Worm (Caenorhabditis elegans) whole organism, L4 larva: ENCODE data around the gene rmd-2.

Source experiments
- ceh-82 ChIP-seq: sonication (generic microtip); optimal IDR thresholded peaks from 2 replicates; lab custom pipeline; 2017; ENCODE audit warnings: missing biosample characterization, missing genetic modification characterization
- egl-43 ChIP-seq: fragments of 200-800 bp; sonication (Bioruptor generic); IDR thresholded peaks from 2 replicates; pipeline ENCODE4 v1.3.6; 2022; ENCODE audit warnings: missing genetic modification reagents, missing genetic modification characterization, missing compliant biosample characterization
- fkh-10 ChIP-seq: fragments of 150-350 bp; optimal IDR thresholded peaks from 2 replicates; lab custom pipeline; 2014; ENCODE audit warnings: missing biosample characterization, missing genetic modification reagents, missing genetic modification characterization
- nhr-237 ChIP-seq: sonication (generic microtip); optimal IDR thresholded peaks from 2 replicates; lab custom pipeline; 2017; ENCODE audit warnings: missing biosample characterization, missing genetic modification characterization
- nhr-76 ChIP-seq: fragments of 150-350 bp; optimal IDR thresholded peaks from 2 replicates; lab custom pipeline; 2014; ENCODE audit warnings: missing biosample characterization, missing genetic modification characterization
- php-3 ChIP-seq: fragments of 200-800 bp; sonication (Bioruptor generic); IDR thresholded peaks from 2 replicates; pipeline ENCODE4 v1.3.6; 2022; ENCODE audit warnings: missing genetic modification reagents, missing genetic modification characterization, missing compliant biosample characterization
- snpc-4 ChIP-seq: fragments of 150-350 bp; optimal IDR thresholded peaks from 2 replicates; lab custom pipeline; 2014; ENCODE audit warnings: missing biosample characterization, missing genetic modification characterization
- ztf-11 ChIP-seq: fragments of 150-350 bp; optimal IDR thresholded peaks from 2 replicates; lab custom pipeline; 2014; ENCODE audit warnings: missing biosample characterization, missing genetic modification characterization

DNA sequence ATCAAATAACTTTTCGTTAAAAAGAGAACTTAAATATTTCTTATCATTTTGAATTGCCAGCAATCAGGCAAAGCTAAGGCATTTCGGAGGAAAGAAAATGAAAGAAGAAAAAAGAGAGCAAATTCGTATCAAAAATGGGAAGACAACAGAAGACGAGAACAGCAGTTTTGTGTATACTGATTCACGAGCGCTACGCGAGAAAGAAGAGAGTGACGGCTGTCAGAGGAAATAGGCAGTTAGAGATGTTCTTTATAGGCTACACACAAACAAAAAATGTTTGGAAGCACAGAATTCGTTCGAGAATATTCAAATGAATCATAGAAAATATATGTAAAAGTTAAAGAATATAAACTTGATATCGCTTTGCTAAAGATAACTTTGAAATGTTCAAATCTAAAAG is 1.3 kb downstream of the rmd-2 start:
- TF ChIP-seq nhr-237 (tag; lab: Kevin White, UChicago) (no peak), fkh-10 (GFP tag; lab: Kevin White, UChicago) (no peak), php-3 (no peak), egl-43 (GFP tag; lab: Robert Waterston, UW) (no peak), ztf-11 (no peak), snpc-4 (tag; lab: Kevin White, UChicago) (no peak), nhr-76 (tag; lab: Kevin White, UChicago) (no peak), ceh-82 (no peak)
